Worm (Caenorhabditis elegans) whole organism, young adult: ENCODE measurements around the gene his-69.

Experiments used
- B0261.1 ChIP-seq: sonication (generic microtip); optimal IDR thresholded peaks from 2 replicates; lab custom pipeline; 2016; ENCODE audit warnings: mild to moderate bottlenecking, missing genetic modification characterization, moderate library complexity, missing compliant biosample characterization
- C17E4.6 ChIP-seq: fragments of 200-800 bp; sonication (Bioruptor generic); IDR thresholded peaks from 2 replicates; pipeline ENCODE4 v1.3.6; 2022; ENCODE audit warnings: missing genetic modification reagents, missing genetic modification characterization, missing compliant biosample characterization
- F10E7.11 ChIP-seq: sonication (generic microtip); optimal IDR thresholded peaks from 2 replicates; lab custom pipeline; 2017; ENCODE audit warnings: mild to moderate bottlenecking, missing genetic modification characterization, moderate library complexity, missing compliant biosample characterization
- F37B4.10 ChIP-seq: fragments of 200-800 bp; sonication (Bioruptor generic); IDR thresholded peaks from 2 replicates; pipeline ENCODE4 v1.3.6; 2022; ENCODE audit warnings: missing genetic modification characterization, missing compliant biosample characterization
- K11D2.4 ChIP-seq: fragments of 200-800 bp; sonication (Bioruptor generic); IDR thresholded peaks from 2 replicates; pipeline ENCODE4 v1.3.6; 2022; ENCODE audit warnings: missing genetic modification reagents, missing genetic modification characterization, missing compliant biosample characterization
- T26A5.8 ChIP-seq: sonication (generic microtip); optimal IDR thresholded peaks from 2 replicates; lab custom pipeline; 2016; ENCODE audit warnings: missing genetic modification characterization, missing compliant biosample characterization
- Y53G8AR.9 ChIP-seq: fragments of 200-800 bp; sonication (Bioruptor generic); conservative IDR thresholded peaks from 2 replicates; pipeline ENCODE4 v1.3.6; 2022; ENCODE audit warnings: missing genetic modification reagents, missing genetic modification characterization, missing compliant biosample characterization
- Y56A3A.18 ChIP-seq: fragments of 200-800 bp; sonication (Bioruptor generic); IDR thresholded peaks from 2 replicates; pipeline ENCODE4 v1.3.6; 2022; ENCODE audit warnings: missing genetic modification reagents, missing genetic modification characterization, missing compliant biosample characterization
- Y79H2A.3 ChIP-seq: fragments of 200-800 bp; sonication (Bioruptor generic); conservative IDR thresholded peaks from 2 replicates; pipeline ENCODE4 v1.3.6; 2022; ENCODE audit warnings: missing genetic modification reagents, missing genetic modification characterization, missing compliant biosample characterization
- Y95B8A.8 ChIP-seq: fragments of 200-800 bp; sonication (Bioruptor generic); IDR thresholded peaks from 2 replicates; pipeline ENCODE4 v1.3.6; 2022; ENCODE audit warnings: missing genetic modification reagents, missing genetic modification characterization, missing compliant biosample characterization
- athp-1 ChIP-seq: sonication (generic microtip); optimal IDR thresholded peaks from 2 replicates; lab custom pipeline; 2017; ENCODE audit warnings: mild to moderate bottlenecking, missing genetic modification characterization, missing compliant biosample characterization
- attf-3 ChIP-seq: fragments of 200-800 bp; sonication (Bioruptor generic); conservative IDR thresholded peaks from 2 replicates; pipeline ENCODE4 v1.3.6; 2022; ENCODE audit warnings: missing genetic modification reagents, missing genetic modification characterization, missing compliant biosample characterization
- attf-6 ChIP-seq: fragments of 200-800 bp; sonication (Bioruptor generic); IDR thresholded peaks from 2 replicates; pipeline ENCODE4 v1.3.6; 2022; ENCODE audit warnings: missing genetic modification reagents, missing genetic modification characterization, missing compliant biosample characterization
- bed-1 ChIP-seq: fragments of 200-800 bp; sonication (Bioruptor generic); IDR thresholded peaks from 2 replicates; pipeline ENCODE4 v1.3.6; 2022; ENCODE audit warnings: missing genetic modification reagents, missing genetic modification characterization, missing compliant biosample characterization
- cebp-1 ChIP-seq, 2 experiments: fragments of 200-800 bp in 1 of 2; sonication (Bioruptor generic) in 1 of 2; sonication (generic microtip) in 1 of 2; IDR thresholded peaks in 1 of 2; optimal IDR thresholded peaks in 1 of 2; 2 replicates each; pipeline versions ENCODE4 v1.3.6 to Lab custom; 2017 to 2022; ENCODE audit warnings: missing compliant biosample characterization in 2 of 2, missing genetic modification characterization in 2 of 2, mild to moderate bottlenecking in 1 of 2, missing genetic modification reagents in 1 of 2, moderate library complexity in 1 of 2
- ceh-58 ChIP-seq: fragments of 200-800 bp; sonication (Bioruptor generic); IDR thresholded peaks from 2 replicates; pipeline ENCODE4 v1.3.6; 2022; ENCODE audit warnings: missing genetic modification characterization, missing compliant biosample characterization
- ceh-91 ChIP-seq: fragments of 200-800 bp; sonication (Bioruptor generic); IDR thresholded peaks from 2 replicates; pipeline ENCODE4 v1.3.6; 2022; ENCODE audit warnings: missing genetic modification reagents, missing genetic modification characterization, missing compliant biosample characterization
- egrh-3 ChIP-seq: fragments of 200-800 bp; sonication (Bioruptor generic); IDR thresholded peaks from 2 replicates; pipeline ENCODE4 v1.3.6; 2022; ENCODE audit warnings: missing genetic modification reagents, missing genetic modification characterization, missing compliant biosample characterization
- hmg-1.2 ChIP-seq: fragments of 200-800 bp; sonication (Bioruptor generic); IDR thresholded peaks from 2 replicates; pipeline ENCODE4 v1.3.6; 2022; ENCODE audit warnings: missing genetic modification reagents, missing genetic modification characterization, missing compliant biosample characterization
- hmg-20 ChIP-seq: fragments of 200-800 bp; sonication (Bioruptor generic); IDR thresholded peaks from 2 replicates; pipeline ENCODE4 v1.3.6; 2022; ENCODE audit warnings: missing genetic modification reagents, missing genetic modification characterization, missing compliant biosample characterization
- hsf-1 ChIP-seq: fragments of 200-800 bp; sonication (Bioruptor generic); IDR thresholded peaks from 2 replicates; pipeline ENCODE4 v1.3.6; 2022; ENCODE audit warnings: missing genetic modification reagents, missing genetic modification characterization, missing compliant biosample characterization
- lin-54 ChIP-seq: fragments of 200-800 bp; sonication (Bioruptor generic); optimal IDR thresholded peaks from 2 replicates; lab custom pipeline; 2018; ENCODE audit warnings: mild to moderate bottlenecking, missing genetic modification characterization, missing compliant biosample characterization
- madf-10 ChIP-seq: sonication (generic microtip); optimal IDR thresholded peaks from 2 replicates; lab custom pipeline; 2016; ENCODE audit warnings: mild to moderate bottlenecking, missing genetic modification characterization, missing compliant biosample characterization
- nhr-27 ChIP-seq: fragments of 200-800 bp; sonication (Bioruptor generic); optimal IDR thresholded peaks from 2 replicates; lab custom pipeline; 2018; ENCODE audit warnings: mild to moderate bottlenecking, missing genetic modification characterization, moderate library complexity, missing compliant biosample characterization
- nhr-80 ChIP-seq: sonication (generic microtip); optimal IDR thresholded peaks from 2 replicates; lab custom pipeline; 2016; ENCODE audit warnings: missing genetic modification characterization, missing compliant biosample characterization
- nhr-90 ChIP-seq: sonication (generic microtip); optimal IDR thresholded peaks from 2 replicates; lab custom pipeline; 2016; ENCODE audit warnings: missing genotype, mild to moderate bottlenecking, missing genetic modification characterization, missing compliant biosample characterization
- rcor-1 ChIP-seq: fragments of 200-800 bp; sonication (Bioruptor generic); IDR thresholded peaks from 2 replicates; pipeline ENCODE4 v1.3.6; 2022; ENCODE audit warnings: missing genetic modification reagents, missing genetic modification characterization, missing compliant biosample characterization
- repo-1 ChIP-seq: sonication (generic microtip); optimal IDR thresholded peaks from 2 replicates; lab custom pipeline; 2017; ENCODE audit warnings: mild to moderate bottlenecking, missing genetic modification characterization, missing compliant biosample characterization
- rpc-1 ChIP-seq, 2 experiments: fragments of 150-350 bp in 1 of 2; sonication (generic microtip) in 1 of 2; optimal IDR thresholded peaks; 2 replicates each; lab custom pipeline; 2014 to 2018; ENCODE audit warnings: missing biosample characterization in 1 of 2, missing genetic modification characterization in 1 of 2, missing genetic modification reagents in 1 of 2, missing genotype in 1 of 2
- snpc-1.1 ChIP-seq: sonication (generic microtip); optimal IDR thresholded peaks from 2 replicates; lab custom pipeline; 2017; ENCODE audit warnings: missing genetic modification characterization, mild to moderate bottlenecking, missing compliant biosample characterization, antibody characterized with exemption, moderate library complexity, missing genotype, missing genetic modification reagents; ENCODE audit not compliant: insufficient read depth
- snpc-3.4 ChIP-seq: sonication (generic microtip); optimal IDR thresholded peaks from 2 replicates; lab custom pipeline; 2017; ENCODE audit warnings: missing genetic modification characterization, mild to moderate bottlenecking, missing compliant biosample characterization, antibody characterized with exemption, moderate library complexity, missing genotype, missing genetic modification reagents
- somi-1 ChIP-seq: fragments of 200-800 bp; sonication (Bioruptor generic); optimal IDR thresholded peaks from 2 replicates; lab custom pipeline; 2018; ENCODE audit warnings: mild to moderate bottlenecking, missing genetic modification characterization, missing compliant biosample characterization
- unc-130 ChIP-seq: sonication (generic microtip); optimal IDR thresholded peaks from 2 replicates; lab custom pipeline; 2016; ENCODE audit warnings: missing genetic modification reagents, missing genetic modification characterization, missing compliant biosample characterization
- unc-62 ChIP-seq: fragments of 150-350 bp; optimal IDR thresholded peaks from 2 replicates; lab custom pipeline; 2014; ENCODE audit warnings: missing biosample characterization, missing genetic modification reagents, missing genetic modification characterization
- zim-3 ChIP-seq: sonication (generic microtip); optimal IDR thresholded peaks from 2 replicates; lab custom pipeline; 2017; ENCODE audit warnings: mild to moderate bottlenecking, missing genetic modification characterization, moderate library complexity, missing compliant biosample characterization

his-69 gene

ce11 chrIII:4092020-4092419 lies 33.5 kb upstream of the his-69 start, which contains the start of gene C03C10.5:
C03C10.5 (minus strand) TSS chrIII:4092120.
- TF ChIP-seq F37B4.10 (GFP tag; lab: Robert Waterston, UW) (no peak), snpc-1.1 (tag; lab: Kevin White, UChicago) (no peak), madf-10 (tag; lab: Kevin White, UChicago) (no peak), bed-1 (GFP tag; lab: Robert Waterston, UW) (no peak), zim-3 (no peak), hsf-1 (GFP tag; lab: Robert Waterston, UW) (no peak), nhr-27 (tag; lab: Kevin White, UChicago) (no peak), Y56A3A.18 (no peak), rpc-1 (optimal IDR thresholded peaks at IDR 0.05; lab: Kevin White, UChicago) (no peak), rpc-1 (tag; optimal IDR thresholded peaks at IDR 0.05; lab: Kevin White, UChicago) (no peak), Y95B8A.8 (no peak), F10E7.11 (no peak), Y79H2A.3 (no peak), rcor-1 (GFP tag; lab: Robert Waterston, UW) (no peak)
- TF ChIP-seq, all 124 proteins: peak for 0

ce11 chrIII:4090773-4091172 lies 32.2 kb upstream of the his-69 start, which contains the start of gene C03C10.2:
C03C10.2 (plus strand) TSS chrIII:4091073.
- no peak for TF ChIP-seq nhr-80
- no peak for TF ChIP-seq T26A5.8 (tag; lab: Kevin White, UChicago)
- no peak for TF ChIP-seq ceh-91 (GFP tag; lab: Robert Waterston, UW)
- no peak for TF ChIP-seq attf-3 (GFP tag; lab: Robert Waterston, UW)
- TF ChIP-seq snpc-3.4: no peak
- no peak for TF ChIP-seq repo-1 (tag; lab: Kevin White, UChicago)
- no peak for TF ChIP-seq lin-54 (GFP tag; lab: Kevin White, UChicago)
- no peak for TF ChIP-seq nhr-90 (tag; lab: Kevin White, UChicago)
- no peak for TF ChIP-seq hmg-20 (GFP tag; lab: Robert Waterston, UW)
- TF ChIP-seq C17E4.6 (GFP tag; lab: Robert Waterston, UW): no peak
- TF ChIP-seq B0261.1: no peak
- TF ChIP-seq unc-130 (GFP tag; lab: Kevin White, UChicago): no peak
- no peak for TF ChIP-seq egrh-3

ce11 chrIII:4088338-4088918 lies 29.9 kb upstream of the his-69 start:
- TF ChIP-seq nhr-80 (peak; percentile 55), K11D2.4 (no peak), ceh-58 (GFP tag; lab: Robert Waterston, UW) (no peak), Y53G8AR.9 (no peak), cebp-1 (GFP tag; IDR thresholded peaks at IDR 0.05; lab: Robert Waterston, UW) (no peak), cebp-1 (tag; optimal IDR thresholded peaks at IDR 0.05; lab: Kevin White, UChicago) (peak; percentile 12), B0261.1 (no peak), athp-1 (no peak), attf-6 (GFP tag; lab: Robert Waterston, UW) (no peak), somi-1 (GFP tag; lab: Kevin White, UChicago) (no peak), hmg-1.2 (no peak), unc-62 (GFP tag; lab: Kevin White, UChicago) (no peak)
